Fruit fly (Drosophila melanogaster) whole organism, prepupa: ENCODE measurements around the gene CG43902.

Experiments
- Blimp-1 ChIP-seq: fragments of 200-800 bp; sonication (Bioruptor generic); optimal IDR thresholded peaks from 3 replicates; lab custom pipeline; 2017; ENCODE audit warnings: missing biosample characterization, missing genetic modification characterization, mild to moderate bottlenecking, moderate library complexity, missing genetic modification reagents
- CG10631 ChIP-seq: fragments of 200-800 bp; sonication (Bioruptor generic); optimal IDR thresholded peaks from 2 replicates; lab custom pipeline; 2016; ENCODE audit warnings: missing biosample characterization, missing genetic modification characterization
- CG11902 ChIP-seq: fragments of 200-800 bp; sonication (Bioruptor generic); optimal IDR thresholded peaks from 3 replicates; lab custom pipeline; 2016; ENCODE audit warnings: missing biosample characterization, missing genetic modification characterization
- CG15336 ChIP-seq: fragments of 200-800 bp; sonication (Bioruptor generic); IDR thresholded peaks from 2 replicates; pipeline ENCODE4 v1.3.6; 2022; ENCODE audit warnings: missing biosample characterization, missing genetic modification characterization
- CG1621 ChIP-seq: fragments of 200-800 bp; sonication (Bioruptor generic); optimal IDR thresholded peaks from 3 replicates; lab custom pipeline; 2018; ENCODE audit warnings: missing biosample characterization, mild to moderate bottlenecking, missing genetic modification characterization
- CG16779 ChIP-seq: fragments of 200-800 bp; sonication (Bioruptor generic); optimal IDR thresholded peaks from 3 replicates; lab custom pipeline; 2017; ENCODE audit warnings: missing biosample characterization, mild to moderate bottlenecking, missing genetic modification characterization
- CG3032 ChIP-seq: fragments of 200-800 bp; optimal IDR thresholded peaks from 2 replicates; lab custom pipeline; 2019; ENCODE audit warnings: missing biosample characterization, mild to moderate bottlenecking, missing genetic modification characterization, moderate library complexity
- CG32006 ChIP-seq: fragments of 200-800 bp; sonication (Bioruptor generic); optimal IDR thresholded peaks from 3 replicates; lab custom pipeline; 2017; ENCODE audit warnings: missing biosample characterization, mild to moderate bottlenecking, missing genetic modification characterization
- CG34406 ChIP-seq: fragments of 200-800 bp; sonication (Bioruptor generic); optimal IDR thresholded peaks from 3 replicates; lab custom pipeline; 2016; ENCODE audit warnings: missing biosample characterization, missing genetic modification characterization
- CG3919 ChIP-seq: fragments of 200-800 bp; sonication (Bioruptor generic); optimal IDR thresholded peaks from 3 replicates; lab custom pipeline; 2016; ENCODE audit warnings: missing biosample characterization, missing genetic modification characterization
- CG4318 ChIP-seq: fragments of 200-800 bp; sonication (Bioruptor generic); optimal IDR thresholded peaks from 3 replicates; lab custom pipeline; 2017; ENCODE audit warnings: missing biosample characterization, mild to moderate bottlenecking, missing genetic modification characterization
- CG6163 ChIP-seq: fragments of 200-800 bp; sonication (Bioruptor generic); IDR thresholded peaks from 3 replicates; pipeline ENCODE4 v1.3.6; 2022; ENCODE audit warnings: missing biosample characterization, missing genetic modification characterization
- CG6276 ChIP-seq: fragments of 200-800 bp; sonication (Bioruptor generic); optimal IDR thresholded peaks from 2 replicates; lab custom pipeline; 2017; ENCODE audit warnings: missing biosample characterization, mild to moderate bottlenecking, missing genetic modification characterization
- CG6792 ChIP-seq: fragments of 200-800 bp; sonication (Bioruptor generic); optimal IDR thresholded peaks from 3 replicates; lab custom pipeline; 2016; ENCODE audit warnings: missing biosample characterization, missing genetic modification characterization
- CG6808 ChIP-seq: fragments of 200-800 bp; sonication (Bioruptor generic); optimal IDR thresholded peaks from 3 replicates; lab custom pipeline; 2017; ENCODE audit warnings: missing biosample characterization, missing genetic modification characterization, mild to moderate bottlenecking, moderate library complexity, missing genetic modification reagents
- CG7368 ChIP-seq: fragments of 200-800 bp; sonication (Bioruptor generic); optimal IDR thresholded peaks from 3 replicates; lab custom pipeline; 2016; ENCODE audit warnings: missing biosample characterization, missing genetic modification characterization
- CG8119 ChIP-seq: fragments of 200-800 bp; sonication (Bioruptor generic); IDR thresholded peaks from 3 replicates; pipeline ENCODE4 v1.3.6; 2022; ENCODE audit warnings: missing biosample characterization, missing genetic modification characterization
- CG8319 ChIP-seq: fragments of 200-800 bp; sonication (Bioruptor generic); optimal IDR thresholded peaks from 3 replicates; lab custom pipeline; 2016; ENCODE audit warnings: missing biosample characterization, missing genetic modification characterization
- Eip78C ChIP-seq: fragments of 200-800 bp; sonication (Bioruptor generic); peaks from one replicate; lab custom pipeline; 2016; ENCODE audit warnings: missing biosample characterization, missing genetic modification characterization
- Ets21C ChIP-seq: fragments of 200-800 bp; sonication (Bioruptor generic); optimal IDR thresholded peaks from 3 replicates; lab custom pipeline; 2016; ENCODE audit warnings: missing biosample characterization, missing genetic modification characterization
- Ets96B ChIP-seq: fragments of 200-800 bp; optimal IDR thresholded peaks from 2 replicates; lab custom pipeline; 2019; ENCODE audit warnings: missing biosample characterization, mild to moderate bottlenecking, missing genetic modification characterization, moderate library complexity
- Gug ChIP-seq: fragments of 200-800 bp; sonication (Bioruptor generic); IDR thresholded peaks from 2 replicates; pipeline ENCODE4 v1.3.6; 2022; ENCODE audit warnings: missing biosample characterization, missing genetic modification characterization
- Hr38 ChIP-seq: sonication (Bioruptor generic); optimal IDR thresholded peaks from 2 replicates; lab custom pipeline; 2016; ENCODE audit warnings: missing biosample characterization, missing genetic modification characterization
- Hr39 ChIP-seq: fragments of 200-800 bp; sonication (Bioruptor generic); optimal IDR thresholded peaks from 2 replicates; lab custom pipeline; 2016; ENCODE audit warnings: missing biosample characterization, missing genetic modification characterization
- Hr4 ChIP-seq: fragments of 200-800 bp; sonication (Bioruptor generic); optimal IDR thresholded peaks from 3 replicates; lab custom pipeline; 2016; ENCODE audit warnings: missing biosample characterization, missing genetic modification characterization
- Lpt ChIP-seq: fragments of 200-800 bp; sonication (Bioruptor generic); optimal IDR thresholded peaks from 3 replicates; lab custom pipeline; 2016; ENCODE audit warnings: missing biosample characterization, missing genetic modification characterization
- OdsH ChIP-seq: fragments of 200-800 bp; sonication (Bioruptor generic); optimal IDR thresholded peaks from 3 replicates; lab custom pipeline; 2016; ENCODE audit warnings: missing biosample characterization, missing genetic modification characterization
- Smox ChIP-seq: fragments of 200-800 bp; sonication (Bioruptor generic); optimal IDR thresholded peaks from 3 replicates; lab custom pipeline; 2016; ENCODE audit warnings: missing biosample characterization, missing genetic modification characterization
- Sox102F ChIP-seq: fragments of 200-800 bp; sonication (Bioruptor generic); optimal IDR thresholded peaks from 2 replicates; lab custom pipeline; 2016; ENCODE audit warnings: missing biosample characterization, mild to moderate bottlenecking, missing genetic modification characterization
- Sox14 ChIP-seq: fragments of 200-800 bp; sonication (Bioruptor generic); optimal IDR thresholded peaks from 3 replicates; lab custom pipeline; 2016; ENCODE audit warnings: missing biosample characterization, missing genetic modification characterization
- Sox15 ChIP-seq: fragments of 200-800 bp; sonication (Bioruptor generic); optimal IDR thresholded peaks from 3 replicates; lab custom pipeline; 2016; ENCODE audit warnings: missing biosample characterization, missing genetic modification characterization
- achi ChIP-seq: fragments of 200-800 bp; sonication (Bioruptor generic); optimal IDR thresholded peaks from 3 replicates; lab custom pipeline; 2016; ENCODE audit warnings: missing biosample characterization, missing genetic modification characterization
- cyc ChIP-seq: fragments of 200-800 bp; sonication (Bioruptor generic); optimal IDR thresholded peaks from 3 replicates; lab custom pipeline; 2016; ENCODE audit warnings: missing biosample characterization, missing genetic modification characterization
- dac ChIP-seq: fragments of 200-800 bp; sonication (Bioruptor generic); optimal IDR thresholded peaks from 2 replicates; lab custom pipeline; 2017; ENCODE audit warnings: missing biosample characterization, mild to moderate bottlenecking, missing genetic modification characterization
- eg ChIP-seq: fragments of 200-800 bp; sonication (Bioruptor generic); IDR thresholded peaks from 3 replicates; pipeline ENCODE4 v1.3.6; 2022; ENCODE audit warnings: missing biosample characterization, missing genetic modification characterization
- fd59A ChIP-seq: fragments of 200-800 bp; sonication (Bioruptor generic); optimal IDR thresholded peaks from 2 replicates; lab custom pipeline; 2017; ENCODE audit warnings: missing biosample characterization, mild to moderate bottlenecking, missing genetic modification characterization, missing genetic modification reagents
- fkh ChIP-seq: fragments of 200-800 bp; sonication (Bioruptor generic); optimal IDR thresholded peaks from 3 replicates; lab custom pipeline; 2017; ENCODE audit warnings: missing biosample characterization, mild to moderate bottlenecking, missing genetic modification characterization, moderate library complexity
- net ChIP-seq: fragments of 200-800 bp; sonication (Bioruptor generic); optimal IDR thresholded peaks from 3 replicates; lab custom pipeline; 2016; ENCODE audit warnings: missing biosample characterization, missing genetic modification characterization
- salr ChIP-seq, 2 experiments: fragments of 200-800 bp; sonication (Bioruptor generic); optimal IDR thresholded peaks; 3 replicates each; lab custom pipeline; 2016 to 2018; ENCODE audit warnings: missing biosample characterization in 2 of 2, missing genetic modification characterization in 2 of 2, mild to moderate bottlenecking in 1 of 2
- spab ChIP-seq: fragments of 200-800 bp; sonication (Bioruptor generic); optimal IDR thresholded peaks from 2 replicates; lab custom pipeline; 2017; ENCODE audit warnings: missing biosample characterization, mild to moderate bottlenecking, missing genetic modification characterization, missing genetic modification reagents
- ss ChIP-seq, 2 experiments: fragments of 200-800 bp; sonication (Bioruptor generic); optimal IDR thresholded peaks; 2 replicates in 1 of 2; 3 replicates in 1 of 2; lab custom pipeline; 2017 to 2018; ENCODE audit warnings: mild to moderate bottlenecking in 2 of 2, missing biosample characterization in 2 of 2, missing genetic modification characterization in 2 of 2, moderate library complexity in 1 of 2
- svp ChIP-seq: fragments of 200-800 bp; sonication (Bioruptor generic); peaks from one replicate; lab custom pipeline; 2016; ENCODE audit warnings: missing biosample characterization, missing genetic modification characterization

The CG43902 gene

DNA sequence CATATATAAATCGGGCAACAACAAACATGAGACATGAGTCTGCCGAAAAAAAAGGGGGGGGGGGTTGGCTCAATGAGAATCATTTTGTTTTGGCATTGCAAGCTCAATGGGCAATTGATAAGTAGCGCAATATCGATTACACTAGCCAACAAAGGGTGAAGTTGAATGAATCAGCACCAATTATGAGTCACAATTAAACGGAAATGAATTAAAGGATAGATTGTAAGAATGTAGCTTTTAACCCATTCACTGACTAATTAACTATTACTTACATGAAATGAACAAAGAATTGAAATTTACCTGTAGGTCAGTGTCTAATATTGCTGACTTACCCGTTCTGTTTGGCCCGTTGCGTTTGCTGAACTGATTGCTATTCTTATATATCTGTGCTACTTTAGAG is 32.6 kb upstream of the CG43902 start (continued):
- peak; percentile 6 for TF ChIP-seq net (GFP tag; lab: Kevin White, UChicago)
- peak; percentile 2 for TF ChIP-seq Hr39 (GFP tag; lab: Kevin White, UChicago)
- TF ChIP-seq CG1621 (tag; lab: Kevin White, UChicago), result no peak
- no peak for TF ChIP-seq dac (GFP tag; lab: Kevin White, UChicago)
- TF ChIP-seq Sox15 (GFP tag; lab: Kevin White, UChicago), result no peak
- peak; percentile 11 for TF ChIP-seq Sox14 (GFP tag; lab: Kevin White, UChicago)
- peak; percentile 53 for TF ChIP-seq Gug (GFP tag; lab: Robert Waterston, UW)
- TF ChIP-seq CG7368, result no peak
- peak; percentile 14 for TF ChIP-seq CG10631 (GFP tag; lab: Kevin White, UChicago)
- TF ChIP-seq OdsH (GFP tag; lab: Kevin White, UChicago), result peak; percentile 41
- TF ChIP-seq fkh, result no peak
- peak; percentile 41; the same call in 2 of the 3 replicates for TF ChIP-seq CG8119 (GFP tag; lab: Robert Waterston, UW)
- no peak for TF ChIP-seq spab (GFP tag; lab: Kevin White, UChicago)
- TF ChIP-seq Eip78C (GFP tag; lab: Kevin White, UChicago), result peak; percentile 83
- TF ChIP-seq Hr38 (GFP tag; lab: Kevin White, UChicago), result no peak

DNA sequence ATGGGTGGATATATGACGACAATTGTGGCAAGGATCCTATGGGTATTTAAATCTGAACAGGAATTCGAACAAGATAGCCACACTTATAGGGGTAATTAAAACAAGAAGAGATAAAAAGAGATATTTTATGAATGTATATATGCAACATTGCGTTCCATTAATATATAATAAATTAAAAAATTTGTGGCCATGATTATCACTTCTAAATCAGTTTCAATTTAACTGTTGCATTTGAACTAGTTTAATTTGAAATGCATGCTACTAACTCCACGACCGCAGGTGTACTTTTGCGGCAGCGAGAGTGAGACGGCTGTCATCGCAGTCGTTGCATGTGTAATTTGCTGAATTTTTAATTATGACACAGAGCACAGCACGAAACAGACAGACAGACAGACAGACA is 31.0 kb upstream of the CG43902 start:
- TF ChIP-seq CG10631 (GFP tag; lab: Kevin White, UChicago) (no peak), CG32006 (GFP tag; lab: Kevin White, UChicago) (peak; percentile 71), salr (GFP tag; optimal IDR thresholded peaks at IDR 0.05; lab: Kevin White, UChicago) (peak in 1 of 2 experiments; percentile 43), CG6276 (GFP tag; lab: Kevin White, UChicago) (peak; percentile 46), CG3919 (GFP tag; lab: Kevin White, UChicago) (no peak), spab (GFP tag; lab: Kevin White, UChicago) (no peak), net (GFP tag; lab: Kevin White, UChicago) (no peak), CG8119 (GFP tag; lab: Robert Waterston, UW) (peak; percentile 40; the same call in 2 of the 3 replicates), Ets21C (GFP tag; lab: Kevin White, UChicago) (no peak), Ets96B (tag; lab: Kevin White, UChicago) (no peak), Lpt (GFP tag; lab: Kevin White, UChicago) (peak; percentile 0), CG1621 (tag; lab: Kevin White, UChicago) (no peak), CG8319 (GFP tag; lab: Kevin White, UChicago) (no peak), CG6792 (no peak), CG16779 (tag; lab: Kevin White, UChicago) (no peak), OdsH (GFP tag; lab: Kevin White, UChicago) (peak; percentile 10), Hr4 (peak; percentile 61), CG11902 (GFP tag; lab: Kevin White, UChicago) (no peak), CG4318 (peak; percentile 6), Smox (GFP tag; lab: Kevin White, UChicago) (no peak), dac (GFP tag; lab: Kevin White, UChicago) (no peak), ss (GFP tag; optimal IDR thresholded peaks at IDR 0.05; lab: Kevin White, UChicago) (no peak), Eip78C (GFP tag; lab: Kevin White, UChicago) (peak; percentile 56), CG6808 (GFP tag; lab: Kevin White, UChicago) (no peak), Hr38 (GFP tag; lab: Kevin White, UChicago) (no peak), fd59A (GFP tag; lab: Kevin White, UChicago) (no peak), Sox102F (GFP tag; lab: Kevin White, UChicago) (no peak), CG3032 (no peak), Blimp-1 (GFP tag; lab: Kevin White, UChicago) (no peak), eg (GFP tag; lab: Robert Waterston, UW) (peak; percentile 58), Sox14 (GFP tag; lab: Kevin White, UChicago) (no peak), svp (GFP tag; lab: Kevin White, UChicago) (no peak), Gug (GFP tag; lab: Robert Waterston, UW) (peak; percentile 39; the same call in 1 of the 2 replicates), CG6163 (0 out of 3 replicates have a peak, but pooled peaks have one; percentile 45), fkh (no peak), achi (GFP tag; lab: Kevin White, UChicago) (no peak), cyc (GFP tag; lab: Kevin White, UChicago) (no peak), CG34406 (no peak), CG15336 (GFP tag; lab: Robert Waterston, UW) (peak; percentile 67)
